Fruit fly (Drosophila melanogaster): ENCODE measurements around the gene CG14053.

CG14053 gene

dm6 chrX:2219899-2220298 lies 26.2 kb upstream of the CG14053 start (continued):
- TF ChIP-seq CG9932 (GFP tag; IDR thresholded peaks at IDR 0.05) (no peak), CG6272 (GFP tag; IDR thresholded peaks at IDR 0.05) (no peak), CG14014 (GFP tag; IDR thresholded peaks at IDR 0.05) (no peak), ci (GFP tag; IDR thresholded peaks at IDR 0.05) (no peak), dm (GFP tag; optimal IDR thresholded peaks at IDR 0.05) (no peak), emc (GFP tag; optimal IDR thresholded peaks at IDR 0.05) (no peak), Spps (tag; optimal IDR thresholded peaks at IDR 0.05) (no peak), Atf-2 (GFP tag; optimal IDR thresholded peaks at IDR 0.05) (no peak), Nf-YC (tag; optimal IDR thresholded peaks at IDR 0.05) (no peak), HmgZ (tag; optimal IDR thresholded peaks at IDR 0.05) (no peak), ssp (GFP tag; IDR thresholded peaks at IDR 0.05) (0 out of 2 replicates have a peak, but pooled peaks have one; percentile 14), kah (GFP tag; optimal IDR thresholded peaks at IDR 0.05) (no peak), CG13287 (GFP tag; IDR thresholded peaks at IDR 0.05; ENCODE audit: partially characterized antibody) (no peak), Stat92E (GFP tag; optimal IDR thresholded peaks at IDR 0.05) (no peak), br (optimal IDR thresholded peaks at IDR 0.05) (no peak), CG4707 (GFP tag; optimal IDR thresholded peaks at IDR 0.05) (no peak), slp2 (GFP tag; optimal IDR thresholded peaks at IDR 0.05) (no peak), gro (GFP tag; optimal IDR thresholded peaks at IDR 0.05) (no peak), p53 (GFP tag; optimal IDR thresholded peaks at IDR 0.05) (no peak), Ada2b (GFP tag; IDR thresholded peaks at IDR 0.05) (no peak), Xrp1 (GFP tag; IDR thresholded peaks at IDR 0.05) (peak; percentile 35; the same call in 1 of the 2 replicates), CG15073 (GFP tag; optimal IDR thresholded peaks at IDR 0.05) (no peak), tio (GFP tag; optimal IDR thresholded peaks at IDR 0.05) (no peak), bsh (GFP tag; optimal IDR thresholded peaks at IDR 0.05) (peak in 1 of 2 experiments; percentile 48), CoRest (tag; optimal IDR thresholded peaks at IDR 0.05) (no peak), seq (GFP tag; IDR thresholded peaks at IDR 0.05) (no peak), tgo (GFP tag; IDR thresholded peaks at IDR 0.05) (no peak), Med (GFP tag) (peak; percentile 58), H2.0 (GFP tag; IDR thresholded peaks at IDR 0.05) (no peak), onecut (GFP tag; IDR thresholded peaks at IDR 0.05) (no peak), CG2712 (tag; optimal IDR thresholded peaks at IDR 0.05) (peak; percentile 7), psq (GFP tag; optimal IDR thresholded peaks at IDR 0.05) (no peak), Oaz (GFP tag; IDR thresholded peaks at IDR 0.05) (no peak), H15 (GFP tag; IDR thresholded peaks at IDR 0.05) (no peak), slbo (GFP tag; IDR thresholded peaks at IDR 0.05) (no peak), gcm (GFP tag; optimal IDR thresholded peaks at IDR 0.05) (no peak), repo (GFP tag; optimal IDR thresholded peaks at IDR 0.05) (no peak), hb (GFP tag; IDR thresholded peaks at IDR 0.05; ENCODE audit: partially characterized antibody) (no peak), MTF-1 (GFP tag; optimal IDR thresholded peaks at IDR 0.05; ENCODE audit: borderline replicate concordance) (no peak), vnd (GFP tag; IDR thresholded peaks at IDR 0.05; ENCODE audit: partially characterized antibody) (no peak), Scr (GFP tag; IDR thresholded peaks at IDR 0.05; ENCODE audit: partially characterized antibody) (no peak), ase (GFP tag; IDR thresholded peaks at IDR 0.05) (no peak), NC2β (GFP tag; optimal IDR thresholded peaks at IDR 0.05) (no peak), CG11695 (GFP tag; IDR thresholded peaks at IDR 0.05) (no peak), CG32772 (GFP tag; IDR thresholded peaks at IDR 0.05) (peak; percentile 8; the same call in 1 of the 2 replicates), peb (GFP tag; IDR thresholded peaks at IDR 0.05) (no peak), dmrt99B (tag; optimal IDR thresholded peaks at IDR 0.05) (peak; percentile 4), bigmax (GFP tag; optimal IDR thresholded peaks at IDR 0.05) (no peak), CG2116 (GFP tag; optimal IDR thresholded peaks at IDR 0.05) (no peak), NC2α (GFP tag; optimal IDR thresholded peaks at IDR 0.05) (no peak), CG8478 (optimal IDR thresholded peaks at IDR 0.05) (no peak), dpn (GFP tag; optimal IDR thresholded peaks at IDR 0.05) (no peak), CG11504 (tag; optimal IDR thresholded peaks at IDR 0.05) (peak; percentile 21)
